Fruit fly (Drosophila melanogaster): Measurements from ENCODE around the gene CG33181.

Gene CG33181

dm6 chrX:8491452-8492046 is 2.4 kb downstream of the CG33181 start (continued):
- TF ChIP-seq pdm3 (GFP tag; optimal IDR thresholded peaks at IDR 0.05) = peak; percentile 59
- peak; percentile 21 for TF ChIP-seq dac (GFP tag; optimal IDR thresholded peaks at IDR 0.05)
- peak; percentile 50 for TF ChIP-seq CG6792 (GFP tag; optimal IDR thresholded peaks at IDR 0.05)
- peak; percentile 17 for TF ChIP-seq vri (GFP tag; optimal IDR thresholded peaks at IDR 0.05)
- TF ChIP-seq svp (GFP tag) = peak; percentile 81
- peak; percentile 50 for TF ChIP-seq CG6854 (GFP tag; optimal IDR thresholded peaks at IDR 0.05)
- no peak for TF ChIP-seq CG11294 (GFP tag; IDR thresholded peaks at IDR 0.05)
- TF ChIP-seq fd59A (GFP tag; optimal IDR thresholded peaks at IDR 0.05) = peak; percentile 27
- TF ChIP-seq CG31627 (GFP tag; optimal IDR thresholded peaks at IDR 0.05) = peak; percentile 56
- TF ChIP-seq CG8319 (GFP tag; optimal IDR thresholded peaks at IDR 0.05) = peak; percentile 41
- peak; percentile 32 for TF ChIP-seq Lpt (GFP tag; optimal IDR thresholded peaks at IDR 0.05)
- no peak for TF ChIP-seq CG11902 (GFP tag; optimal IDR thresholded peaks at IDR 0.05)
- no peak for TF ChIP-seq fkh (GFP tag; optimal IDR thresholded peaks at IDR 0.05)
- TF ChIP-seq Sox102F (GFP tag; optimal IDR thresholded peaks at IDR 0.05) = peak; percentile 51
- peak; percentile 62 for TF ChIP-seq lz (GFP tag; optimal IDR thresholded peaks at IDR 0.05)
- TF ChIP-seq Sox15 (GFP tag; optimal IDR thresholded peaks at IDR 0.05) = peak; percentile 19
- TF ChIP-seq CG32006 (GFP tag; optimal IDR thresholded peaks at IDR 0.05) = peak; percentile 55
- peak; percentile 55 for TF ChIP-seq Ets21C (GFP tag; optimal IDR thresholded peaks at IDR 0.05)
- no peak for TF ChIP-seq Blimp-1 (GFP tag; optimal IDR thresholded peaks at IDR 0.05)
- peak; percentile 14 for TF ChIP-seq CG16779 (tag; optimal IDR thresholded peaks at IDR 0.05)
- peak; percentile 45 for TF ChIP-seq OdsH (GFP tag; optimal IDR thresholded peaks at IDR 0.05)
- peak; percentile 67 for TF ChIP-seq dsx (GFP tag; optimal IDR thresholded peaks at IDR 0.05; ENCODE audit: poor library complexity, severe bottlenecking)

dm6 chrX:8492849-8493248 is 3.7 kb downstream of the CG33181 start:
- peak; percentile 72 for TF ChIP-seq Sox15 (GFP tag; optimal IDR thresholded peaks at IDR 0.05)
- peak; percentile 70 for TF ChIP-seq topi (GFP tag; optimal IDR thresholded peaks at IDR 0.05)
- TF ChIP-seq Smox (GFP tag; optimal IDR thresholded peaks at IDR 0.05) = peak; percentile 64
- peak; percentile 57 for TF ChIP-seq CG9139 (GFP tag; optimal IDR thresholded peaks at IDR 0.05)
- TF ChIP-seq fkh (GFP tag; optimal IDR thresholded peaks at IDR 0.05) = no peak
- TF ChIP-seq Blimp-1 (GFP tag; optimal IDR thresholded peaks at IDR 0.05) = peak; percentile 46
- TF ChIP-seq Hr4 (GFP tag; optimal IDR thresholded peaks at IDR 0.05) = peak; percentile 76
- peak; percentile 37 for TF ChIP-seq CG16779 (tag; optimal IDR thresholded peaks at IDR 0.05)
- peak; percentile 84 for TF ChIP-seq OdsH (GFP tag; optimal IDR thresholded peaks at IDR 0.05)
- TF ChIP-seq CG11902 (GFP tag; optimal IDR thresholded peaks at IDR 0.05) = peak; percentile 68
- TF ChIP-seq pdm3 (GFP tag; optimal IDR thresholded peaks at IDR 0.05) = peak; percentile 81
- TF ChIP-seq CG10631 (GFP tag; optimal IDR thresholded peaks at IDR 0.05) = peak; percentile 78
- TF ChIP-seq lz (GFP tag; optimal IDR thresholded peaks at IDR 0.05) = peak; percentile 61
- peak; percentile 93 for TF ChIP-seq eg (GFP tag; IDR thresholded peaks at IDR 0.05)
- peak; percentile 77 for TF ChIP-seq Met (GFP tag; optimal IDR thresholded peaks at IDR 0.05)
- TF ChIP-seq CG6792 (GFP tag; optimal IDR thresholded peaks at IDR 0.05) = peak; percentile 73
- peak; percentile 24 to 54 for TF ChIP-seq salr (GFP tag; optimal IDR thresholded peaks at IDR 0.05)
- peak; percentile 68 for TF ChIP-seq dac (GFP tag; optimal IDR thresholded peaks at IDR 0.05)
- peak; percentile 68 for TF ChIP-seq CG6808 (GFP tag; optimal IDR thresholded peaks at IDR 0.05)
- TF ChIP-seq Eip75B (GFP tag; optimal IDR thresholded peaks at IDR 0.05) = peak; percentile 54
- no peak for TF ChIP-seq Hr38 (GFP tag; optimal IDR thresholded peaks at IDR 0.05)
- peak; percentile 15 for TF ChIP-seq Eip93F (GFP tag; optimal IDR thresholded peaks at IDR 0.05)
- TF ChIP-seq vri (GFP tag; optimal IDR thresholded peaks at IDR 0.05) = peak; percentile 21
- TF ChIP-seq Hr39 (GFP tag; optimal IDR thresholded peaks at IDR 0.05) = peak; percentile 55
- peak; percentile 52 to 71 for TF ChIP-seq ss (GFP tag; optimal IDR thresholded peaks at IDR 0.05)
- TF ChIP-seq Gug (GFP tag; IDR thresholded peaks at IDR 0.05) = peak; percentile 86
- TF ChIP-seq CG6854 (GFP tag; optimal IDR thresholded peaks at IDR 0.05) = peak; percentile 47
- TF ChIP-seq CG11294 (GFP tag; IDR thresholded peaks at IDR 0.05) = peak; percentile 84
- peak; percentile 74 for TF ChIP-seq cyc (GFP tag; optimal IDR thresholded peaks at IDR 0.05)
- TF ChIP-seq spab (GFP tag; optimal IDR thresholded peaks at IDR 0.05) = peak; percentile 66
- peak; percentile 75 for TF ChIP-seq achi (GFP tag; optimal IDR thresholded peaks at IDR 0.05)
- peak; percentile 78 for TF ChIP-seq CG10669 (GFP tag; optimal IDR thresholded peaks at IDR 0.05)
- TF ChIP-seq CG6276 (GFP tag; optimal IDR thresholded peaks at IDR 0.05) = peak; percentile 73
- TF ChIP-seq acj6 (GFP tag; optimal IDR thresholded peaks at IDR 0.05) = peak; percentile 85
- peak; percentile 76 for TF ChIP-seq net (GFP tag; optimal IDR thresholded peaks at IDR 0.05)
- peak; percentile 73 for TF ChIP-seq svp (GFP tag)
- peak; percentile 74 for TF ChIP-seq CG8319 (GFP tag; optimal IDR thresholded peaks at IDR 0.05)
- peak; percentile 73 for TF ChIP-seq CG4318 (GFP tag; optimal IDR thresholded peaks at IDR 0.05)
- peak; percentile 78 for TF ChIP-seq CG7368 (GFP tag; optimal IDR thresholded peaks at IDR 0.05)
- peak; percentile 53 for TF ChIP-seq Lpt (GFP tag; optimal IDR thresholded peaks at IDR 0.05)

Data from whole organism, prepupa.